Worm (Caenorhabditis elegans) whole organism, L2 larva: ENCODE results near the gene fbxa-90.

Experiments used
- ceh-82 ChIP-seq: fragments of 150-350 bp; optimal IDR thresholded peaks from 2 replicates; lab custom pipeline; 2014; ENCODE audit warnings: missing biosample characterization, missing genetic modification characterization
- lin-39 ChIP-seq: fragments of 150-350 bp; optimal IDR thresholded peaks from 2 replicates; lab custom pipeline; 2014; ENCODE audit warnings: missing biosample characterization, missing genetic modification reagents, missing genetic modification characterization
- nhr-12 ChIP-seq: fragments of 150-350 bp; optimal IDR thresholded peaks from 2 replicates; lab custom pipeline; 2014; ENCODE audit warnings: missing biosample characterization, missing genetic modification characterization
- unc-55 ChIP-seq: fragments of 150-350 bp; sonication (generic microtip); optimal IDR thresholded peaks from 3 replicates; lab custom pipeline; 2014; ENCODE audit warnings: missing biosample characterization, missing genetic modification reagents, missing genetic modification characterization
- zag-1 ChIP-seq: fragments of 150-350 bp; optimal IDR thresholded peaks from 2 replicates; lab custom pipeline; 2014; ENCODE audit warnings: missing biosample characterization, missing genetic modification characterization

ce11 chrV:17001167-17001566, 34.6 kb downstream of the fbxa-90 start, which contains the start of gene sri-9:
- no peak for TF ChIP-seq zag-1 (tag; lab: Kevin White, UChicago)
- no peak for TF ChIP-seq nhr-12 (tag; lab: Kevin White, UChicago)
- TF ChIP-seq unc-55 = no peak
- no peak for TF ChIP-seq lin-39 (tag; lab: Kevin White, UChicago)
- no peak for TF ChIP-seq ceh-82
